Worm (Caenorhabditis elegans) whole organism, dauer: ENCODE results near the gene R13A1.1.

Experiments used
- unc-62 ChIP-seq: sonication (generic microtip); optimal IDR thresholded peaks from 2 replicates; lab custom pipeline; 2017; ENCODE audit warnings: missing biosample characterization, missing genetic modification reagents, missing genetic modification characterization

R13A1.1 gene

ce11 chrIV:7219398-7220087 is at the start of gene R13A1.1, which contains the start of gene glb-23:
R13A1.1 (plus strand) TSS chrIV:7220037.
glb-23 (minus strand) TSS chrIV:7219498.
- TF ChIP-seq unc-62 (GFP tag; lab: Kevin White, UChicago), result no peak

ce11 chrIV:7171222-7171621 is 48.6 kb upstream of the R13A1.1 start, which contains the start of gene str-220:
str-220 (minus strand) TSS chrIV:7171322.
- no peak for TF ChIP-seq unc-62 (GFP tag; lab: Kevin White, UChicago)

ce11 chrIV:7173489-7173888 is 46.3 kb upstream of the R13A1.1 start, which contains the start of gene str-1:
str-1 (plus strand) TSS chrIV:7173789.
- TF ChIP-seq unc-62 (GFP tag; lab: Kevin White, UChicago), result no peak

- TF ChIP-seq unc-62 (GFP tag; lab: Kevin White, UChicago), result no peak
Measured at ce11 chrIV:7175346-7175745, 44.5 kb upstream of the R13A1.1 start, which contains the start of gene C42D4.19. C42D4.19 (plus strand) TSS chrIV:7175646.

- TF ChIP-seq unc-62 (GFP tag; lab: Kevin White, UChicago), result no peak
Measured at ce11 chrIV:7176887-7177286, 43.0 kb upstream of the R13A1.1 start, which contains the start of gene str-44. str-44 (plus strand) TSS chrIV:7177187.

- no peak for TF ChIP-seq unc-62 (GFP tag; lab: Kevin White, UChicago)
Measured at ce11 chrIV:7178942-7179341, 40.9 kb upstream of the R13A1.1 start, which contains the start of gene C42D4.3. C42D4.3 (plus strand) TSS chrIV:7179239.

ce11 chrIV:7180304-7180703 is 39.5 kb upstream of the R13A1.1 start, which contains the start of gene cest-10:
cest-10 (plus strand) TSS chrIV:7180557.
- no peak for TF ChIP-seq unc-62 (GFP tag; lab: Kevin White, UChicago)

ce11 chrIV:7182818-7183217 is 37.0 kb upstream of the R13A1.1 start:
- TF ChIP-seq unc-62 (GFP tag; lab: Kevin White, UChicago), result no peak

ce11 chrIV:7184597-7184996 is 35.2 kb upstream of the R13A1.1 start, which contains the start of gene clec-179:
clec-179 (minus strand) TSS chrIV:7184697.
- TF ChIP-seq unc-62 (GFP tag; lab: Kevin White, UChicago), result no peak

- TF ChIP-seq unc-62 (GFP tag; lab: Kevin White, UChicago), result no peak
Measured at ce11 chrIV:7186756-7187155, 33.1 kb upstream of the R13A1.1 start, which contains the start of gene str-249. str-249 (minus strand) TSS chrIV:7186856.

- TF ChIP-seq unc-62 (GFP tag; lab: Kevin White, UChicago), result no peak
Measured at ce11 chrIV:7188030-7188429, 31.8 kb upstream of the R13A1.1 start, which contains the start of gene C42D4.13. C42D4.13 (minus strand) TSS chrIV:7188130.

ce11 chrIV:7188528-7189422 is 31.1 kb upstream of the R13A1.1 start, which contains the start of gene srlf-7:
srlf-7 (plus strand) TSS chrIV:7189287.
- TF ChIP-seq unc-62 (GFP tag; lab: Kevin White, UChicago), result no peak

- TF ChIP-seq unc-62 (GFP tag; lab: Kevin White, UChicago), result no peak
Measured at ce11 chrIV:7190409-7190808, 29.4 kb upstream of the R13A1.1 start.

ce11 chrIV:7191745-7192144 is 28.1 kb upstream of the R13A1.1 start, which contains the start of gene R13A1.5:
R13A1.5 (minus strand) TSS chrIV:7191845.
- no peak for TF ChIP-seq unc-62 (GFP tag; lab: Kevin White, UChicago)

ce11 chrIV:7195734-7196133 is 24.1 kb upstream of the R13A1.1 start, which contains the start of gene best-16:
best-16 (minus strand) TSS chrIV:7195834.
- no peak for TF ChIP-seq unc-62 (GFP tag; lab: Kevin White, UChicago)
